Worm (Caenorhabditis elegans) whole organism, late embryonic: ENCODE measurements around the gene nrf-6.
A peak's percentile ranks its signal among the peaks of the same experiment; 100 is the strongest.

ENCODE experiments used
- C08G9.2 ChIP-seq: sonication (generic microtip); optimal IDR thresholded peaks from 2 replicates; lab custom pipeline; 2016; ENCODE audit warnings: mild to moderate bottlenecking, missing genetic modification characterization, moderate library complexity, missing compliant biosample characterization
- C38D4.7 ChIP-seq: fragments of 200-800 bp; sonication (Bioruptor generic); optimal IDR thresholded peaks from 2 replicates; lab custom pipeline; 2018; ENCODE audit warnings: mild to moderate bottlenecking, missing genetic modification characterization, moderate library complexity, missing compliant biosample characterization
- K09A11.1 ChIP-seq: sonication (generic microtip); optimal IDR thresholded peaks from 2 replicates; lab custom pipeline; 2017; ENCODE audit warnings: antibody characterized with exemption, mild to moderate bottlenecking, missing genetic modification characterization, missing compliant biosample characterization; ENCODE audit not compliant: insufficient read depth
- ceh-14 ChIP-seq: sonication (generic microtip); optimal IDR thresholded peaks from 2 replicates; lab custom pipeline; 2016; ENCODE audit warnings: missing genotype, missing genetic modification characterization, missing compliant biosample characterization
- ceh-18 ChIP-seq: sonication (generic microtip); optimal IDR thresholded peaks from 2 replicates; lab custom pipeline; 2016; ENCODE audit warnings: missing genetic modification characterization, missing compliant biosample characterization
- ceh-2 ChIP-seq: sonication (generic microtip); optimal IDR thresholded peaks from 2 replicates; lab custom pipeline; 2016; ENCODE audit warnings: missing genotype, missing genetic modification characterization, missing compliant biosample characterization
- ceh-22 ChIP-seq: sonication (generic microtip); optimal IDR thresholded peaks from 2 replicates; lab custom pipeline; 2017; ENCODE audit warnings: missing biosample characterization, missing genetic modification characterization
- ceh-30 ChIP-seq: fragments of 150-350 bp; optimal IDR thresholded peaks from 2 replicates; lab custom pipeline; 2014; ENCODE audit warnings: missing biosample characterization, missing genetic modification characterization
- ceh-31 ChIP-seq: sonication (generic microtip); optimal IDR thresholded peaks from 2 replicates; lab custom pipeline; 2016; ENCODE audit warnings: missing genetic modification characterization, missing compliant biosample characterization
- ceh-48 ChIP-seq: sonication (generic microtip); optimal IDR thresholded peaks from 2 replicates; lab custom pipeline; 2016; ENCODE audit warnings: missing genetic modification characterization, inconsistent platforms, missing compliant biosample characterization
- ceh-6 ChIP-seq: fragments of 200-800 bp; sonication (Bioruptor generic); optimal IDR thresholded peaks from 2 replicates; lab custom pipeline; 2018; ENCODE audit warnings: mild to moderate bottlenecking, missing genetic modification characterization, missing compliant biosample characterization
- che-1 ChIP-seq: sonication (generic microtip); optimal IDR thresholded peaks from 2 replicates; lab custom pipeline; 2016; ENCODE audit warnings: mild to moderate bottlenecking, missing genetic modification characterization, missing compliant biosample characterization
- elt-2 ChIP-seq: sonication (generic microtip); optimal IDR thresholded peaks from 2 replicates; lab custom pipeline; 2016; ENCODE audit warnings: missing genetic modification reagents, missing genetic modification characterization, missing compliant biosample characterization
- ets-4 ChIP-seq: sonication (generic microtip); optimal IDR thresholded peaks from 2 replicates; lab custom pipeline; 2016; ENCODE audit warnings: missing genetic modification characterization, missing compliant biosample characterization
- eyg-1 ChIP-seq: sonication (generic microtip); optimal IDR thresholded peaks from 2 replicates; lab custom pipeline; 2016; ENCODE audit warnings: missing genotype, missing genetic modification characterization, missing compliant biosample characterization
- fax-1 ChIP-seq: sonication (generic microtip); optimal IDR thresholded peaks from 2 replicates; lab custom pipeline; 2016; ENCODE audit warnings: missing genotype, missing genetic modification characterization, missing compliant biosample characterization
- fkh-6 ChIP-seq: sonication (generic microtip); optimal IDR thresholded peaks from 2 replicates; lab custom pipeline; 2016; ENCODE audit warnings: missing genetic modification characterization, missing compliant biosample characterization
- hlh-15 ChIP-seq: sonication (generic microtip); optimal IDR thresholded peaks from 2 replicates; lab custom pipeline; 2016; ENCODE audit warnings: missing genetic modification characterization, missing compliant biosample characterization
- hlh-8 ChIP-seq: sonication (generic microtip); optimal IDR thresholded peaks from 2 replicates; lab custom pipeline; 2016; ENCODE audit warnings: missing genotype, missing genetic modification characterization, missing compliant biosample characterization
- lim-6 ChIP-seq: sonication (generic microtip); optimal IDR thresholded peaks from 2 replicates; lab custom pipeline; 2016; ENCODE audit warnings: missing genetic modification characterization, missing compliant biosample characterization
- nfya-1 ChIP-seq: sonication (generic microtip); optimal IDR thresholded peaks from 2 replicates; lab custom pipeline; 2017; ENCODE audit warnings: missing genetic modification characterization, mild to moderate bottlenecking, missing compliant biosample characterization, antibody characterized with exemption, moderate library complexity
- nhr-11 ChIP-seq: fragments of 150-350 bp; optimal IDR thresholded peaks from 2 replicates; lab custom pipeline; 2014; ENCODE audit warnings: missing biosample characterization, missing genetic modification characterization
- nhr-232 ChIP-seq: sonication (generic microtip); optimal IDR thresholded peaks from 2 replicates; lab custom pipeline; 2016; ENCODE audit warnings: missing genetic modification characterization, missing compliant biosample characterization
- pag-3 ChIP-seq: sonication (generic microtip); optimal IDR thresholded peaks from 2 replicates; lab custom pipeline; 2016; ENCODE audit warnings: missing compliant biosample characterization, missing genetic modification characterization, borderline replicate concordance
- pha-4 ChIP-seq: fragments of 150-350 bp; optimal IDR thresholded peaks from 2 replicates; lab custom pipeline; 2018; ENCODE audit warnings: missing biosample characterization, missing genetic modification reagents, missing genetic modification characterization
- pqm-1 ChIP-seq: sonication (generic microtip); optimal IDR thresholded peaks from 2 replicates; lab custom pipeline; 2016; ENCODE audit warnings: missing genetic modification characterization, missing compliant biosample characterization
- pros-1 ChIP-seq: fragments of 150-350 bp; optimal IDR thresholded peaks from 2 replicates; lab custom pipeline; 2014; ENCODE audit warnings: missing biosample characterization, missing genetic modification reagents, missing genetic modification characterization
- ref-2 ChIP-seq: sonication (generic microtip); optimal IDR thresholded peaks from 2 replicates; lab custom pipeline; 2016; ENCODE audit warnings: missing genetic modification characterization, missing compliant biosample characterization
- rnt-1 ChIP-seq: sonication (generic microtip); optimal IDR thresholded peaks from 2 replicates; lab custom pipeline; 2016; ENCODE audit warnings: missing genetic modification characterization, missing compliant biosample characterization
- sox-2 ChIP-seq: fragments of 200-800 bp; sonication (Bioruptor generic); IDR thresholded peaks from 2 replicates; pipeline ENCODE4 v1.3.6; 2022; ENCODE audit warnings: missing genetic modification reagents, missing genetic modification characterization, missing compliant biosample characterization
- tbx-2 ChIP-seq: sonication (generic microtip); optimal IDR thresholded peaks from 2 replicates; lab custom pipeline; 2016; ENCODE audit warnings: missing genetic modification characterization, missing compliant biosample characterization
- tbx-7 ChIP-seq: sonication (generic microtip); optimal IDR thresholded peaks from 2 replicates; lab custom pipeline; 2016; ENCODE audit warnings: missing genotype, missing genetic modification characterization, missing compliant biosample characterization
- unc-42 ChIP-seq: sonication (generic microtip); optimal IDR thresholded peaks from 2 replicates; lab custom pipeline; 2016; ENCODE audit warnings: missing genotype, missing genetic modification characterization, missing compliant biosample characterization
- zip-5 ChIP-seq: sonication (generic microtip); optimal IDR thresholded peaks from 2 replicates; lab custom pipeline; 2016; ENCODE audit warnings: missing genetic modification characterization, missing compliant biosample characterization
- ztf-16 ChIP-seq: sonication (generic microtip); optimal IDR thresholded peaks from 2 replicates; lab custom pipeline; 2017; ENCODE audit warnings: missing genetic modification characterization, missing compliant biosample characterization

The nrf-6 gene

DNA sequence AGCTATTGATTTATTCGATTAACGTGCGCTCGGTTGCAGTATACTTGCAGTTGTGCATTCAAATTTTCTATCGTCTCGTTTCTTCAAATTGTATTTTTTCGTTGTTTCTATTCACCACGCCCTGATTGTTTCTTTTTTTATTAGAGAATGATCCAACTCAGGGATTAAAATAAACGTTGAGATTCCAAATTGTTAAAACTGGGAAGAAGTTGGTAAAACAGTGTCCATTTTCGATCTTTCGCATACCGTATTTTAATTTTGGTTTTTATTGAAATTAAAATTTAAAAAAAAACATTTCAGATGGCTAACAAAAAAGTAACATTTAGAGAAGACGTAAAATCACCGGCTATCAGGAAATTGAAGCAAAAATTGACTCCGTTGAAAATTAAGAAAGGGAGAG is 14.8 kb upstream of the nrf-6 start, which contains the start of gene apn-1:
Gene apn-1 (plus strand): TSS at position 301 of the 400 bp plus-strand sequence.
- TF ChIP-seq nhr-232 (tag; lab: Kevin White, UChicago) = no peak
- no peak for TF ChIP-seq ceh-18 (tag; lab: Kevin White, UChicago)

DNA sequence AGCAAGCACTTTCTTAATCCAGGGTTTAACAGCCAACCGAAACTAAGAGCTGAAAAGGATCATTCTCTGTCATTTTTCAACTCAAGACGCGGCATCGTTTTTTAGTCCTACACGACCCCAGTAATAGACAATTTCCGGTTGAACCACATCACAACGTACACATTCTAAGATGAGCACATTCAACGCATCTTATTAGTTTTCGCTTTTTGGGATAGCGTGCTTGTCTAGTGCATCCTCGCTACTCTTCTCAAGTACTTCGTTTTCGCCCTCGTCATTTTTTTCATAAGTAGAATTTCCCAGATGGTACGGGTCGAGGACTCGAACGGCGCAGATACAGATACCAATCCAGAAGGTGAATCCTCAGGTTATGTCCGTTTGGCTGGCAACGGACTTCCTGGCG is 9.8 kb upstream of the nrf-6 start, which contains the start of gene T05H10.1:
Gene T05H10.1 (plus strand): TSS at position 301 of the 400 bp plus-strand sequence.
- TF ChIP-seq pag-3 (no peak), pqm-1 (tag; lab: Kevin White, UChicago) (no peak), fax-1 (tag; lab: Kevin White, UChicago) (no peak)

DNA sequence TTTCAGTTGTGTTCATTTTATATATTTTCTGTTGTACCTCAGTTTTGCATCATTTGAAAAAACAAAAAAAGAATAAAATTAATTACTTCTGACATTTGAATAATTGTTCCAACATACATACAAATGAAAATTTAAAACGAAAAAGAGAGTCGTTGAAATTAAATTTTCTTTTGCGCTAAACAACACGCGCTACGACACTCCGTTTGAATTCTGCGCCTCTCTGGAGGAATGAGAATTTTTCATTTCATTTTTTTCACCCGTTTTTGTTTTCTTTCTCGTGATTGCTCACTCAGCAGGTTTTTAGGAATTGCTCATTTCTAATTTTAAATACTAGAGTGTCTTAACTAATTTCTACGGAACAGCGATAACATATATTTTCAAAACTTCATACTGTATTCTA is 9.1 kb upstream of the nrf-6 start:
- TF ChIP-seq unc-42 (tag; lab: Kevin White, UChicago) (peak; percentile 80), ceh-48 (tag; lab: Kevin White, UChicago) (no peak)

DNA sequence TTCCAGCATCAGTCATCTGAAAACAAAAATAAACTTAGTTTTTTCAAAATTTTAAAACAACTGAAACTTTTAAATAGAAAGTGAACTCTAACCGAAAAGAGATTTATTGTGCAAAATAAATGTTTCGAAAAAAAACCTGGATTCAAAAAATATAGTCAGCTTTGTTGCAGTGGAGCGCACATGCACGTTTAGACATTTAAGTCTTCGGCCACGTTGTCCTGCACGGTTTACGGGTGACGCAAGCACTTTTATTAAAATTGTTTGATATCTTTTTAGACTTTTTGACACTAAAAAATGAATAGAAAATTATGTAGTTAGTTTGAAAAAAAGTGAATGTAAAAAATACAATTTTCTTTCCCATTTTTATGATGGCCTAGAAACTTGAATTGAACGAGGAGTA is 6.9 kb upstream of the nrf-6 start, which contains the start of the genes ubh-4 and algn-6:
Gene ubh-4 (minus strand): TSS at position 182 of the 400 bp plus-strand sequence.
Gene algn-6 (plus strand): TSS at position 387 of the 400 bp plus-strand sequence.
- peak; percentile 5 for TF ChIP-seq ceh-14 (tag; lab: Kevin White, UChicago)
- peak; percentile 47 for TF ChIP-seq ztf-16 (tag; lab: Kevin White, UChicago)
- TF ChIP-seq sox-2 = no peak
- TF ChIP-seq zip-5 (tag; lab: Kevin White, UChicago) = peak; percentile 65
- peak; percentile 84 for TF ChIP-seq ceh-31 (tag; lab: Kevin White, UChicago)
- peak; percentile 67 for TF ChIP-seq C08G9.2
- TF ChIP-seq tbx-2 = peak; percentile 48
- TF ChIP-seq elt-2 = peak; percentile 35
- no peak for TF ChIP-seq rnt-1
- TF ChIP-seq hlh-8 (tag; lab: Kevin White, UChicago) = peak; percentile 2
- peak; percentile 70 for TF ChIP-seq ceh-2 (tag; lab: Kevin White, UChicago)
- TF ChIP-seq unc-42 (tag; lab: Kevin White, UChicago) = peak; percentile 56
- no peak for TF ChIP-seq pag-3
- peak; percentile 42 for TF ChIP-seq tbx-7
- TF ChIP-seq ref-2 (tag; lab: Kevin White, UChicago) = peak; percentile 30
- no peak for TF ChIP-seq eyg-1 (tag; lab: Kevin White, UChicago)
- peak; percentile 21 for TF ChIP-seq nfya-1
- TF ChIP-seq ceh-22 = no peak
- TF ChIP-seq, all 69 proteins: peak for 13

DNA sequence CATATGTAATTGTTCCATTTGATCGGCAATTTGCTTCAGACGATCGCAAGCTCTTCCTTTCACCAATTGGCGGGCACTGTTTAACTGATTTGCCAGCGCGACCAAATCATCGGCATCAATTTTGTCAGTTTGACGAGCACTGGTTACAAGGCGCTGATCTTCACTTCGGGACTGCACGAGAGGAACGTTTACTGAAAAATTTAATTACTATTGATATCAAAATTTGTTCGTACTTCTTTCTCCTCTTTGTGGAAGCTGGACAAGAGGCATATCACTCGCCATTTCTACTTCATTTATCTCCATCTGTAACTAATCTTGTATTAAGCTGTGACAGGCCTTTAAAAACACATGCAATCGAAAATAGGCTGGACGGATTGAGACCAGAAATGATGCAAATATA is 5.4 kb upstream of the nrf-6 start, which contains the start of gene C08B11.9:
Gene C08B11.9 (minus strand): TSS at position 307 of the 400 bp plus-strand sequence.
- TF ChIP-seq pha-4 (tag; lab: Kevin White, UChicago) (no peak), lim-6 (tag; lab: Kevin White, UChicago) (no peak), fkh-6 (tag; lab: Kevin White, UChicago) (no peak), ceh-30 (no peak), pros-1 (no peak), pqm-1 (tag; lab: Kevin White, UChicago) (no peak), hlh-15 (tag; lab: Kevin White, UChicago) (no peak), ets-4 (no peak), K09A11.1 (tag; lab: Kevin White, UChicago) (no peak), che-1 (no peak)

DNA sequence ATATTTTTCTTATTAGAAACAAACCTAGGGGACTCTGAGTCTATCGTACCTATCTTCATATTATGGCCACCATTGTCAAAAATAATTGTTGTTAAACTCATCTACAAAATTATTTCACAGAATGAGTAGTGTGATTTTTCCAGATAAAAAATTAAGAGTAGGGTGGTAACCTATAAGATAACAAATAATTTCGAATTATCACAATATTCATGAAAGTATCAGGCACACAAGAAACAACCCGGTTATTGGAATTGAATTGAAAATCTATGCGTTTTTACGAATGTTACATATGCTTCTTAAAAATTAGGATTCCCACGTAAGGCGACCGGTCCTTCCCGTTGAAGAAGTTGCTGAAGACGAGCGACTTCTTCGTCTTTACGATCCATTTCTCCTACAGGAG is 4.7 kb upstream of the nrf-6 start, which contains the start of gene arp-6:
Gene arp-6 (minus strand): TSS at position 101 of the 400 bp plus-strand sequence.
- TF ChIP-seq C38D4.7 (GFP tag; lab: Kevin White, UChicago) = no peak
- TF ChIP-seq ceh-6 (GFP tag; lab: Kevin White, UChicago) = no peak
- TF ChIP-seq pha-4 (tag; lab: Kevin White, UChicago) = no peak
- TF ChIP-seq nhr-11 (tag; lab: Kevin White, UChicago) = no peak
